Worm (Caenorhabditis elegans): Measurements from ENCODE around the gene T14F9.2.

The T14F9.2 gene

ce11 chrX:2197444-2197843 is 36.7 kb upstream of the T14F9.2 start:
- TF ChIP-seq efl-1 (optimal IDR thresholded peaks at IDR 0.05) (no peak), efl-1 (GFP tag; optimal IDR thresholded peaks at IDR 0.05 in 1 of 2) (peak in 1 of 2 experiments; percentile 91), sptf-1 (tag; optimal IDR thresholded peaks at IDR 0.05) (no peak)

ce11 chrX:2199140-2199539 is 35.0 kb upstream of the T14F9.2 start, which contains the start of gene T24C12.1:
TSS of gene T24C12.1 (plus strand) at chrX:2199440.
- TF ChIP-seq grh-1 (GFP tag; IDR thresholded peaks at IDR 0.05): no peak
- no peak for TF ChIP-seq hpl-2 (GFP tag; optimal IDR thresholded peaks at IDR 0.05)
- TF ChIP-seq ets-5 (GFP tag; IDR thresholded peaks at IDR 0.05): no peak
- no peak for TF ChIP-seq xbp-1 (tag; optimal IDR thresholded peaks at IDR 0.05)
- no peak for TF ChIP-seq ceh-63 (GFP tag; optimal IDR thresholded peaks at IDR 0.05)
- TF ChIP-seq ceh-8 (GFP tag; optimal IDR thresholded peaks at IDR 0.05): no peak
- no peak for TF ChIP-seq hlh-4 (tag; optimal IDR thresholded peaks at IDR 0.05)
- no peak for TF ChIP-seq nhr-19 (GFP tag; conservative IDR thresholded peaks at IDR 0.05)
- no peak for TF ChIP-seq nhr-85 (tag)
- no peak for TF ChIP-seq snpc-4 (tag; optimal IDR thresholded peaks at IDR 0.05)
- no peak for TF ChIP-seq elt-2 (tag; optimal IDR thresholded peaks at IDR 0.05)

ce11 chrX:2203760-2204159 is 30.4 kb upstream of the T14F9.2 start, which contains the start of gene T24C12.3:
TSS of gene T24C12.3 (minus strand) at chrX:2203893.
- TF ChIP-seq irx-1 (tag; optimal IDR thresholded peaks at IDR 0.05): no peak
- TF ChIP-seq pax-3 (tag; optimal IDR thresholded peaks at IDR 0.05): no peak
- no peak for TF ChIP-seq nhr-12 (tag; optimal IDR thresholded peaks at IDR 0.05)
- no peak for TF ChIP-seq egl-13 (tag; optimal IDR thresholded peaks at IDR 0.05)
- TF ChIP-seq dpl-1 (GFP tag; optimal IDR thresholded peaks at IDR 0.05): no peak
- TF ChIP-seq nhr-28 (tag; optimal IDR thresholded peaks at IDR 0.05): no peak
- TF ChIP-seq nhr-85 (tag): peak; percentile 25
- no peak for TF ChIP-seq mep-1 (tag; optimal IDR thresholded peaks at IDR 0.05)
- no peak for TF ChIP-seq nhr-84 (tag; optimal IDR thresholded peaks at IDR 0.05)
- TF ChIP-seq nhr-19 (GFP tag; conservative IDR thresholded peaks at IDR 0.05): no peak
- peak; percentile 79 for TF ChIP-seq elt-2 (tag; optimal IDR thresholded peaks at IDR 0.05)
- peak in 1 of 6 experiments; percentile 61 for TF ChIP-seq elt-3 (tag; optimal IDR thresholded peaks at IDR 0.05)
- no peak for TF ChIP-seq fkh-8 (tag; optimal IDR thresholded peaks at IDR 0.05)
- no peak for TF ChIP-seq nhr-11 (tag; optimal IDR thresholded peaks at IDR 0.05)
- no peak for TF ChIP-seq ceh-90 (tag; optimal IDR thresholded peaks at IDR 0.05)
- TF ChIP-seq unc-86 (tag; optimal IDR thresholded peaks at IDR 0.05): no peak
- TF ChIP-seq lin-14 (GFP tag; optimal IDR thresholded peaks at IDR 0.05): peak; percentile 35
- no peak for TF ChIP-seq ceh-8 (GFP tag; optimal IDR thresholded peaks at IDR 0.05)
- TF ChIP-seq blmp-1 (tag; optimal IDR thresholded peaks at IDR 0.05): no peak
- no peak for TF ChIP-seq tlp-1 (tag; optimal IDR thresholded peaks at IDR 0.05)
- no peak for TF ChIP-seq unc-98 (GFP tag; IDR thresholded peaks at IDR 0.05)
- no peak for TF ChIP-seq isw-1 (GFP tag; IDR thresholded peaks at IDR 0.05)
- TF ChIP-seq efl-1 (optimal IDR thresholded peaks at IDR 0.05): no peak
- TF ChIP-seq efl-1 (GFP tag; optimal IDR thresholded peaks at IDR 0.05 in 1 of 2): peak in 1 of 2 experiments; percentile 12
- peak; percentile 87 for TF ChIP-seq pqm-1 (tag; optimal IDR thresholded peaks at IDR 0.05)

DNA sequence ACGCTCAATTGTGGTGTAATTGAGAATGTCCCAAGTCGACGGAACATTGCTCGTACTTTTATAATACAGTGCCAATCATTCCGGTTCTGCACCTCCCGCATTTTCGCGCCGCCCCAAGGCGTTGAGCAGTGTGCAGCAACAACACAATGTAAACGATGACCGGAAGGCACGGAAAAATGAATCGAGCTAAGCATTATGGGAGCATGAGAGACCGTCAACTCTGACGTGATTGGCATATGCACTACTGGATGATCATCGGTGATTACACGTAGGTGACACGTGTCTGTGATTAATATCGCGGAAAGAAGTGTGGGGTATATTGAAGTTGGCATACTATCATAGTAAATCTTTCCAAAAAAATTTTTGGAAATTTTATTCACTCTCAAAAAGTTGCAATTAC is 29.2 kb upstream of the T14F9.2 start, which contains the start of gene T24C12.4:
Gene T24C12.4, minus strand, starts transcription at position 101 of the 400 bp plus-strand sequence.
- TF ChIP-seq vab-15 (tag; optimal IDR thresholded peaks at IDR 0.05): no peak
- TF ChIP-seq pax-3 (tag; optimal IDR thresholded peaks at IDR 0.05): no peak
- TF ChIP-seq snu-23 (GFP tag; optimal IDR thresholded peaks at IDR 0.05): no peak
- TF ChIP-seq fkh-4 (tag; optimal IDR thresholded peaks at IDR 0.05; ENCODE audit: borderline replicate concordance): no peak
- no peak for TF ChIP-seq nhr-76 (tag; optimal IDR thresholded peaks at IDR 0.05)
- TF ChIP-seq nhr-90 (tag; optimal IDR thresholded peaks at IDR 0.05; ENCODE audit: poor library complexity): no peak
- no peak for TF ChIP-seq isw-1 (GFP tag; IDR thresholded peaks at IDR 0.05)
- TF ChIP-seq ces-1 (GFP tag; optimal IDR thresholded peaks at IDR 0.05): no peak
- TF ChIP-seq mep-1 (tag; optimal IDR thresholded peaks at IDR 0.05): no peak
- TF ChIP-seq tbx-2 (tag; optimal IDR thresholded peaks at IDR 0.05): no peak
